Fruit fly (Drosophila melanogaster) Kc167 (cell line): ENCODE results near the gene CG17477.

ENCODE experiments used
- psq ChIP-seq: fragments of >200 bp; optimal IDR thresholded peaks from 2 replicates; lab custom pipeline; 2017; ENCODE audit warnings: missing external identifiers
- ttk ChIP-seq: sonication (Bioruptor generic); optimal IDR thresholded peaks from 2 replicates; lab custom pipeline; 2017; ENCODE audit warnings: missing external identifiers

- TF ChIP-seq ttk (no peak), psq (lab: Kevin White, UChicago) (no peak)
Measured at dm6 chr3R:17077968-17078417, 48.7 kb downstream of the CG17477 start.
